Fruit fly (Drosophila melanogaster): Measurements from ENCODE around the gene Syx17.

DNA sequence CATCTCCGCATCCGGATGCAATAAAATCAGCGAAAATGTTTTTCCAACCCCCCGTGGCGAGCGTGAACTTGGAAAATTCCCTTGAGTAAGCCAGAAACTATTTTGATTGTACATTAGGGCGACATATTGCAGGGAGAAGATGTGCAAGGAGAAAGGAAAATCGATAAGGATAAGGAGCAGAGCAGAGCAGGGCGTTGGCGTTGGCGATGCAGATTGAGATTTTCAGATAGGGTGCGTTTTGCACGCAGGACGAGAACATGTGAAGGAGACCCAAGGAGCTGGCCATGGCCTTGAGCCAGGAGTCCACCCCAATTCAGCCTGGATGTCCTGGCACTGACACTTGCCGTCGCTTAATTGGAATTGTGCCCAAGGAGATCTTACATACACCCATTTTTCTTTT, 46.3 kb upstream of the Syx17 start:
- TF ChIP-seq CG8478 (optimal IDR thresholded peaks at IDR 0.05) = no peak
- no peak for TF ChIP-seq CTCF (optimal IDR thresholded peaks at IDR 0.05)

Measured in S2 (cell line).